Fruit fly (Drosophila melanogaster): ENCODE data around the gene Kah.

The Kah gene

dm6 chr3L:589290-590281, 512 bp upstream of the Kah start:
- no peak for TF ChIP-seq EcR (GFP tag; optimal IDR thresholded peaks at IDR 0.05)
- peak; percentile 87 for TF ChIP-seq CG17806 (tag; optimal IDR thresholded peaks at IDR 0.05)
- peak; percentile 88 for TF ChIP-seq Pif1A (GFP tag; optimal IDR thresholded peaks at IDR 0.05)
- TF ChIP-seq Pif1B (GFP tag; optimal IDR thresholded peaks at IDR 0.05): peak; percentile 89
- TF ChIP-seq CG10348 (GFP tag; IDR thresholded peaks at IDR 0.05): peak; percentile 59
- TF ChIP-seq CG34367 (tag; optimal IDR thresholded peaks at IDR 0.05): peak; percentile 84
- peak; percentile 92 for TF ChIP-seq CG32121 (GFP tag; IDR thresholded peaks at IDR 0.05)
- peak; percentile 95 for TF ChIP-seq Ets98B (GFP tag; IDR thresholded peaks at IDR 0.05)
- TF ChIP-seq CG9948 (tag; optimal IDR thresholded peaks at IDR 0.05): peak; percentile 82
- peak; percentile 92 for TF ChIP-seq CG13204 (GFP tag; optimal IDR thresholded peaks at IDR 0.05)
- TF ChIP-seq CG4496 (GFP tag; IDR thresholded peaks at IDR 0.05): peak; percentile 94
- TF ChIP-seq CG8301 (tag; optimal IDR thresholded peaks at IDR 0.05): peak; percentile 86
- TF ChIP-seq D1 (tag; optimal IDR thresholded peaks at IDR 0.05): no peak
- peak; percentile 89 for TF ChIP-seq CG12605 (GFP tag; IDR thresholded peaks at IDR 0.05)
- peak; percentile 75 for TF ChIP-seq gl (tag; optimal IDR thresholded peaks at IDR 0.05)
- peak; percentile 94 for TF ChIP-seq fd96Ca (GFP tag; IDR thresholded peaks at IDR 0.05)
- TF ChIP-seq Snoo (tag; optimal IDR thresholded peaks at IDR 0.05): no peak
- TF ChIP-seq CG8159 (tag; optimal IDR thresholded peaks at IDR 0.05): peak; percentile 85
- peak; percentile 87 for TF ChIP-seq CG15710 (tag; optimal IDR thresholded peaks at IDR 0.05)
- peak; percentile 86 for TF ChIP-seq CG14655 (GFP tag; optimal IDR thresholded peaks at IDR 0.05)
- peak; percentile 88 for TF ChIP-seq rn (GFP tag; IDR thresholded peaks at IDR 0.05)

- no peak for TF ChIP-seq D1 (tag; optimal IDR thresholded peaks at IDR 0.05)
- no peak for TF ChIP-seq gl (tag; optimal IDR thresholded peaks at IDR 0.05)
- peak; percentile 23 for TF ChIP-seq EcR (GFP tag; optimal IDR thresholded peaks at IDR 0.05)
Measured at dm6 chr3L:587827-588226, 1.2 kb downstream of the Kah start.

DNA sequence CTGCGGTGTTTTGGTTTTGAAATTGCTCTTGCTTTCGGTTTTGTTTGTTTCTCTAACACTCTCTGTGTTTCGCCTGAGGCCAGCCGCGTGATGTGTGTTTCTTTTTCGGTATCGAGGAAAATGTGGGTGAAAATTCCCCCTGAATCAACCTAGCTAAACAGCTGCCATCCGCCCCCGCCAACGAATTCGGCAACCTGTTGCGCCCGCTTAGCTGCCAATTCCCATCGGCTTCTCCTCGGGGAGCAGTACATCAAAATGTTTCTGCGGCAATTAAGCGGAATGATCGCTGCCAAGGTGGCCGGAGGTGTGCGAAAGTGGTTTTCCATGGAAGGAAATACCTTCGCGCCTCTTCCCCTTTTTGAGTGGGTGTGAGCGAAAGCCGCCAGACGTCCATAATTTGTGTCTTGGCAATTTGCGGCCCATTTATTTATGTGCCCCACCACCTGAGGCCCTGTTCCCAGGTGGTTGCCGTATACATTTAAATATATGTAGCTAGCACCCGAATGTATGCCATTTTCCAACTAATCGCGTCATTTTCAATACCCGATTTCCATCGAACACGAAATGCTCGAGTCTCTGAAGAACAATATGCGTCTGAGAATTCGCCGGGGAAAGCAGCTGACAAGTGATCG, 2.4 kb downstream of the Kah start:
- TF ChIP-seq CG14655 (GFP tag; optimal IDR thresholded peaks at IDR 0.05) (no peak), CG34367 (tag; optimal IDR thresholded peaks at IDR 0.05) (no peak), CG8301 (tag; optimal IDR thresholded peaks at IDR 0.05) (no peak), CG10348 (GFP tag; IDR thresholded peaks at IDR 0.05) (no peak), gl (tag; optimal IDR thresholded peaks at IDR 0.05) (no peak), CG15710 (tag; optimal IDR thresholded peaks at IDR 0.05) (no peak), rn (GFP tag; IDR thresholded peaks at IDR 0.05) (no peak)

DNA sequence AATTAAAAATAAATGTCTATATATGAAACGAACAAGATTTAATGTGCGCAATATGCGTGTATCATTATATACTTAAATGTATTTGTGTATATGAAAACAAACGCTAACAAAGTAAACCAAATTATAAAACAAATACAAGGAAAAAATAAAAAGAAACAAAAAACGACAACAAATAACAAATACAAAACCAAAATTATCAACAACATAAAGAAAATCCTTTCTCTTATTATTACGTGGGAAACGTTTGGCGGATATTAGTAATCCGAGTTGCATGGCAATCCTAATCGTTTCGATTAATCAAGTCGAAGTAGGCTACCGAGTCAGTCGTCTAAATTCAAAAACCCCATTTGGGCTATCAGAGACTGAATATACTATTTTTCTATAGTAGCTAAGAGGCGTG, 8.0 kb downstream of the Kah start, which contains the start of gene Ppm1:
Ppm1 (plus strand) TSS at position 301 of the 400 bp plus-strand sequence.
- no peak for TF ChIP-seq CG12605 (GFP tag; IDR thresholded peaks at IDR 0.05)
- TF ChIP-seq CG8301 (tag; optimal IDR thresholded peaks at IDR 0.05): no peak
- TF ChIP-seq rn (GFP tag; IDR thresholded peaks at IDR 0.05): no peak
- no peak for TF ChIP-seq Snoo (tag; optimal IDR thresholded peaks at IDR 0.05)
- TF ChIP-seq CG4496 (GFP tag; IDR thresholded peaks at IDR 0.05): no peak
- no peak for TF ChIP-seq CG17806 (tag; optimal IDR thresholded peaks at IDR 0.05)
- TF ChIP-seq CG8159 (tag; optimal IDR thresholded peaks at IDR 0.05): no peak

dm6 chr3L:572940-573339, 16.1 kb downstream of the Kah start:
- no peak for TF ChIP-seq CG15710 (tag; optimal IDR thresholded peaks at IDR 0.05)
- TF ChIP-seq CG8301 (tag; optimal IDR thresholded peaks at IDR 0.05): no peak
- TF ChIP-seq CG34367 (tag; optimal IDR thresholded peaks at IDR 0.05): no peak
- no peak for TF ChIP-seq Pif1B (GFP tag; optimal IDR thresholded peaks at IDR 0.05)
- no peak for TF ChIP-seq CG32121 (GFP tag; IDR thresholded peaks at IDR 0.05)
- no peak for TF ChIP-seq Snoo (tag; optimal IDR thresholded peaks at IDR 0.05)
- no peak for TF ChIP-seq fd96Ca (GFP tag; IDR thresholded peaks at IDR 0.05)
- TF ChIP-seq CG9948 (tag; optimal IDR thresholded peaks at IDR 0.05): no peak
- TF ChIP-seq gl (tag; optimal IDR thresholded peaks at IDR 0.05): no peak
- TF ChIP-seq CG17806 (tag; optimal IDR thresholded peaks at IDR 0.05): no peak
- no peak for TF ChIP-seq CG8159 (tag; optimal IDR thresholded peaks at IDR 0.05)
- TF ChIP-seq rn (GFP tag; IDR thresholded peaks at IDR 0.05): no peak
- TF ChIP-seq EcR (GFP tag; optimal IDR thresholded peaks at IDR 0.05): no peak
- no peak for TF ChIP-seq CG4496 (GFP tag; IDR thresholded peaks at IDR 0.05)
- TF ChIP-seq CG12605 (GFP tag; IDR thresholded peaks at IDR 0.05): no peak

dm6 chr3L:565964-566627, 23.0 kb downstream of the Kah start:
- TF ChIP-seq CG12605 (GFP tag; IDR thresholded peaks at IDR 0.05) (no peak; the same call in 1 of the 2 replicates), CG10348 (GFP tag; IDR thresholded peaks at IDR 0.05) (peak; percentile 72), CG13204 (GFP tag; optimal IDR thresholded peaks at IDR 0.05) (peak; percentile 68), gl (tag; optimal IDR thresholded peaks at IDR 0.05) (peak; percentile 65), CG15710 (tag; optimal IDR thresholded peaks at IDR 0.05) (peak; percentile 92), CG32121 (GFP tag; IDR thresholded peaks at IDR 0.05) (peak; percentile 78), rn (GFP tag; IDR thresholded peaks at IDR 0.05) (no peak), Snoo (tag; optimal IDR thresholded peaks at IDR 0.05) (peak; percentile 86), CG8159 (tag; optimal IDR thresholded peaks at IDR 0.05) (peak; percentile 95), Pif1B (GFP tag; optimal IDR thresholded peaks at IDR 0.05) (peak; percentile 81), Ets98B (GFP tag; IDR thresholded peaks at IDR 0.05) (peak; percentile 55), CG17806 (tag; optimal IDR thresholded peaks at IDR 0.05) (peak; percentile 92), CG14655 (GFP tag; optimal IDR thresholded peaks at IDR 0.05) (peak; percentile 94), CG8301 (tag; optimal IDR thresholded peaks at IDR 0.05) (peak; percentile 93), CG9948 (tag; optimal IDR thresholded peaks at IDR 0.05) (peak; percentile 91), D1 (tag; optimal IDR thresholded peaks at IDR 0.05) (no peak), Pif1A (GFP tag; optimal IDR thresholded peaks at IDR 0.05) (peak; percentile 86), CG34367 (tag; optimal IDR thresholded peaks at IDR 0.05) (peak; percentile 91), fd96Ca (GFP tag; IDR thresholded peaks at IDR 0.05) (peak; percentile 69; the same call in 2 of the 3 replicates), CG4496 (GFP tag; IDR thresholded peaks at IDR 0.05) (peak; percentile 82), EcR (GFP tag; optimal IDR thresholded peaks at IDR 0.05) (peak; percentile 90)
